Worm (Caenorhabditis elegans) whole organism, young adult: ENCODE data around the gene ccdc-12.

ENCODE experiments used
- akir-1 ChIP-seq: fragments of 200-800 bp; sonication (Bioruptor generic); optimal IDR thresholded peaks from 2 replicates; lab custom pipeline; 2018; ENCODE audit warnings: mild to moderate bottlenecking, missing genetic modification characterization, moderate library complexity, missing compliant biosample characterization
- ceh-27 ChIP-seq: fragments of 200-800 bp; sonication (Bioruptor generic); optimal IDR thresholded peaks from 2 replicates; lab custom pipeline; 2018; ENCODE audit warnings: mild to moderate bottlenecking, missing genetic modification characterization, moderate library complexity, missing compliant biosample characterization
- ceh-79 ChIP-seq: sonication (generic microtip); optimal IDR thresholded peaks from 2 replicates; lab custom pipeline; 2017; ENCODE audit warnings: mild to moderate bottlenecking, missing genetic modification characterization, missing compliant biosample characterization
- him-1 ChIP-seq: sonication (generic microtip); optimal IDR thresholded peaks from 2 replicates; lab custom pipeline; 2016; ENCODE audit warnings: missing genotype, missing genetic modification reagents, missing genetic modification characterization, missing compliant biosample characterization
- hrde-1 ChIP-seq: sonication (generic microtip); optimal IDR thresholded peaks from 2 replicates; lab custom pipeline; 2016; ENCODE audit warnings: missing genetic modification characterization, mild to moderate bottlenecking, missing compliant biosample characterization, moderate library complexity, missing genotype, missing genetic modification reagents, borderline replicate concordance
- nhr-120 ChIP-seq: fragments of 200-800 bp; sonication (Bioruptor generic); IDR thresholded peaks from 2 replicates; pipeline ENCODE4 v1.3.6; 2022; ENCODE audit warnings: missing genetic modification characterization, missing compliant biosample characterization
- nhr-80 ChIP-seq: sonication (generic microtip); optimal IDR thresholded peaks from 2 replicates; lab custom pipeline; 2016; ENCODE audit warnings: missing genetic modification characterization, missing compliant biosample characterization
- repo-1 ChIP-seq: sonication (generic microtip); optimal IDR thresholded peaks from 2 replicates; lab custom pipeline; 2017; ENCODE audit warnings: mild to moderate bottlenecking, missing genetic modification characterization, missing compliant biosample characterization
- sptf-2 ChIP-seq: fragments of 200-800 bp; sonication (Bioruptor generic); optimal IDR thresholded peaks from 2 replicates; lab custom pipeline; 2018; ENCODE audit warnings: mild to moderate bottlenecking, missing genetic modification characterization, missing compliant biosample characterization

DNA sequence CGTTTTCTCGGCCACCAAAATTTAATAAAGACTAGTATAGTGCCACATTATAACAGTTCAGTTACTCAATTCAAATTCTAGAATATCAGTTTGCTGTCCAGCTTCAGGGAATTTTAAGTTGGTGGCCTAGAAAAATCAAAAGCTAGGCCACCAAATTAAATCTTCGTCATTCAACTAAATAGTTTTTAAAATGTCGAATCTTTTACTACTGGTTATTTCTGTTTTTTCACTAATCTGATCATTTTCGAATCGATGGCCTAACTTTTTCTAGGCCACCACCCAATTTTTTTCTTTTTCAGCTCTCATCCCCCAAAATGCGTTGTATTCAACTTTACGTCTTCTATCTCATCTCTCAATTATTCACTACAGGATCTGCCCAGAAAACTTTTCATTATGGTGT is 18.6 kb downstream of the ccdc-12 start, which contains the start of gene grd-16:
- TF ChIP-seq hrde-1 (tag; lab: Kevin White, UChicago) (no peak), nhr-120 (GFP tag; lab: Robert Waterston, UW) (no peak), him-1 (tag; lab: Kevin White, UChicago) (no peak), sptf-2 (GFP tag; lab: Kevin White, UChicago) (no peak), ceh-27 (GFP tag; lab: Kevin White, UChicago) (no peak), repo-1 (tag; lab: Kevin White, UChicago) (no peak), akir-1 (GFP tag; lab: Kevin White, UChicago) (no peak), nhr-80 (tag; lab: Kevin White, UChicago) (no peak), ceh-79 (tag; lab: Kevin White, UChicago) (no peak)
